Worm (Caenorhabditis elegans): ENCODE results near the gene thn-4.

- TF ChIP-seq flt-1 (GFP tag; IDR thresholded peaks at IDR 0.05) (no peak), tab-1 (GFP tag; IDR thresholded peaks at IDR 0.05) (no peak), ztf-29 (GFP tag; IDR thresholded peaks at IDR 0.05) (no peak), ref-1 (GFP tag; conservative IDR thresholded peaks at IDR 0.05) (no peak)
These were observed 35.2 kb downstream of the thn-4 start for ce11 chrV:16836100-16836499.

Measured in whole organism, midembryonic.